Fruit fly (Drosophila melanogaster) whole organism, embryonic: ENCODE measurements around the gene CG9107.

ENCODE experiments used
- CG10543 ChIP-seq: fragments of 200-800 bp; sonication (Bioruptor generic); optimal IDR thresholded peaks from 3 replicates; lab custom pipeline; 2017; ENCODE audit warnings: missing biosample characterization, mild to moderate bottlenecking, missing genetic modification characterization, moderate library complexity
- CG1233 ChIP-seq: fragments of 200-800 bp; sonication (Bioruptor generic); optimal IDR thresholded peaks from 4 replicates; lab custom pipeline; 2018; ENCODE audit warnings: missing biosample characterization, mild to moderate bottlenecking, missing genetic modification characterization
- CG8944 ChIP-seq: fragments of 200-800 bp; sonication (Bioruptor generic); optimal IDR thresholded peaks from 3 replicates; lab custom pipeline; 2016; ENCODE audit warnings: missing biosample characterization, missing genetic modification characterization
- Chrac-16 ChIP-seq: fragments of 200-800 bp; sonication (Bioruptor generic); optimal IDR thresholded peaks from 3 replicates; lab custom pipeline; 2016; ENCODE audit warnings: missing biosample characterization, missing genetic modification characterization
- Hmx ChIP-seq: fragments of 200-800 bp; sonication (Bioruptor generic); optimal IDR thresholded peaks from 2 replicates; lab custom pipeline; 2016; ENCODE audit warnings: missing biosample characterization, missing genetic modification characterization
- cad ChIP-seq: fragments of >200 bp; optimal IDR thresholded peaks from 2 replicates; lab custom pipeline; 2017; ENCODE audit warnings: missing biosample characterization, missing genetic modification characterization
- gem ChIP-seq: fragments of 200-800 bp; sonication (Bioruptor generic); optimal IDR thresholded peaks from 2 replicates; lab custom pipeline; 2019; ENCODE audit warnings: missing biosample characterization, mild to moderate bottlenecking, missing genetic modification characterization, moderate library complexity
- lmd ChIP-seq: fragments of 200-800 bp; sonication (Bioruptor generic); IDR thresholded peaks from 2 replicates; pipeline ENCODE4 v1.3.6; 2022; ENCODE audit warnings: missing biosample characterization, missing genetic modification characterization
- nmo ChIP-seq: fragments of 200-800 bp; sonication (Bioruptor generic); optimal IDR thresholded peaks from 2 replicates; lab custom pipeline; 2018; ENCODE audit warnings: missing biosample characterization, mild to moderate bottlenecking, missing genetic modification characterization, moderate library complexity
- pan ChIP-seq, 4 experiments: fragments of >200 bp in 3 of 4; fragments of 200-800 bp in 1 of 4; sonication (Bioruptor generic) in 1 of 4; optimal IDR thresholded peaks in 3 of 4; IDR thresholded peaks in 1 of 4; 2 replicates each; pipeline versions ENCODE4 v1.3.6 to Lab custom; 2017 to 2022; ENCODE audit warnings: missing biosample characterization in 2 of 4, missing genetic modification characterization in 2 of 4, mixed read lengths in 1 of 4
- ro ChIP-seq: fragments of 200-800 bp; sonication (Bioruptor generic); IDR thresholded peaks from 2 replicates; pipeline ENCODE4 v1.3.6; 2022; ENCODE audit warnings: missing biosample characterization, missing genetic modification characterization

dm6 chr2L:6073894-6074293 is 49.6 kb upstream of the CG9107 start:
- TF ChIP-seq Hmx (GFP tag; lab: Kevin White, UChicago) (no peak), lmd (GFP tag; lab: Robert Waterston, UW) (no peak), nmo (GFP tag; lab: Kevin White, UChicago) (no peak), pan (optimal IDR thresholded peaks at IDR 0.05; lab: Kevin White, UChicago) (no peak), pan (GFP tag; optimal IDR thresholded peaks at IDR 0.05 in 1 of 2, IDR thresholded peaks at IDR 0.05 in 1 of 2) (no peak), Chrac-16 (GFP tag; lab: Kevin White, UChicago) (no peak), cad (GFP tag; lab: Kevin White, UChicago) (no peak), CG8944 (GFP tag; lab: Kevin White, UChicago) (no peak), CG1233 (GFP tag; lab: Kevin White, UChicago) (no peak), ro (no peak), CG10543 (GFP tag; lab: Kevin White, UChicago) (no peak), gem (tag; lab: Kevin White, UChicago) (no peak)
